Fruit fly (Drosophila melanogaster) whole organism, embryonic: ENCODE measurements around the gene Ir75d.
A peak's percentile ranks its signal among the peaks of the same experiment; 100 is the strongest.

Experiments
- Ada2b ChIP-seq: fragments of 200-800 bp; sonication (Bioruptor generic); IDR thresholded peaks from 2 replicates; pipeline ENCODE4 v1.3.6; 2022; ENCODE audit warnings: missing biosample characterization, missing genetic modification characterization
- Asciz ChIP-seq: fragments of 200-800 bp; sonication (Bioruptor generic); optimal IDR thresholded peaks from 2 replicates; lab custom pipeline; 2017; ENCODE audit warnings: missing biosample characterization, mild to moderate bottlenecking, missing genetic modification characterization, missing genetic modification reagents
- Awh ChIP-seq: fragments of 200-800 bp; sonication (Bioruptor generic); IDR thresholded peaks from 2 replicates; pipeline ENCODE4, ENCODE4 v1.3.6; 2022; ENCODE audit warnings: missing biosample characterization, missing genetic modification characterization
- CG1024 ChIP-seq: fragments of 200-800 bp; sonication (Bioruptor generic); IDR thresholded peaks from 2 replicates; pipeline ENCODE4 v1.3.6; 2022; ENCODE audit warnings: missing biosample characterization, missing genetic modification characterization
- CG12391 ChIP-seq: fragments of 200-800 bp; sonication (Bioruptor generic); optimal IDR thresholded peaks from 3 replicates; lab custom pipeline; 2018; ENCODE audit warnings: missing biosample characterization, mild to moderate bottlenecking, missing genetic modification characterization, moderate library complexity
- CG12769 ChIP-seq: fragments of 200-800 bp; sonication (Bioruptor generic); optimal IDR thresholded peaks from 2 replicates; lab custom pipeline; 2019; ENCODE audit warnings: missing biosample characterization, mild to moderate bottlenecking, missing genetic modification characterization, moderate library complexity
- CG15073 ChIP-seq: fragments of 200-800 bp; sonication (Bioruptor generic); optimal IDR thresholded peaks from 2 replicates; lab custom pipeline; 2016; ENCODE audit warnings: missing biosample characterization, missing genetic modification characterization
- CG1602 ChIP-seq: fragments of 200-800 bp; sonication (Bioruptor generic); optimal IDR thresholded peaks from 3 replicates; lab custom pipeline; 2016; ENCODE audit warnings: missing biosample characterization, missing genetic modification characterization
- CG17568 ChIP-seq: fragments of 200-800 bp; sonication (Bioruptor generic); optimal IDR thresholded peaks from 2 replicates; lab custom pipeline; 2018; ENCODE audit warnings: missing biosample characterization, mild to moderate bottlenecking, missing genetic modification characterization, moderate library complexity
- CG2116 ChIP-seq: fragments of 200-800 bp; sonication (Bioruptor generic); optimal IDR thresholded peaks from 3 replicates; lab custom pipeline; 2018; ENCODE audit warnings: missing biosample characterization, mild to moderate bottlenecking, missing genetic modification characterization
- CG2712 ChIP-seq: fragments of 200-800 bp; optimal IDR thresholded peaks from 3 replicates; lab custom pipeline; 2019; ENCODE audit warnings: missing biosample characterization, mild to moderate bottlenecking, missing genetic modification characterization, moderate library complexity
- CG3163 ChIP-seq: fragments of 200-800 bp; sonication (Bioruptor generic); optimal IDR thresholded peaks from 3 replicates; lab custom pipeline; 2016; ENCODE audit warnings: missing biosample characterization, missing genetic modification characterization
- CG32767 ChIP-seq: fragments of 200-800 bp; sonication (Bioruptor generic); IDR thresholded peaks from 2 replicates; pipeline ENCODE4 v1.3.6; 2022; ENCODE audit warnings: missing biosample characterization, missing genetic modification characterization
- CG4282 ChIP-seq: fragments of 200-800 bp; sonication (Bioruptor generic); optimal IDR thresholded peaks from 2 replicates; lab custom pipeline; 2016; ENCODE audit warnings: missing biosample characterization, missing genetic modification characterization
- CG4328 ChIP-seq: fragments of 200-800 bp; sonication (Bioruptor generic); optimal IDR thresholded peaks from 3 replicates; lab custom pipeline; 2017; ENCODE audit warnings: missing biosample characterization, missing genetic modification reagents, missing genetic modification characterization
- CG43689 ChIP-seq: fragments of 200-800 bp; sonication (Bioruptor generic); IDR thresholded peaks from 2 replicates; pipeline ENCODE4 v1.3.6; 2022; ENCODE audit warnings: missing biosample characterization, missing genetic modification characterization
- CG6791 ChIP-seq: fragments of 200-800 bp; sonication (Bioruptor generic); IDR thresholded peaks from 3 replicates; pipeline ENCODE4 v1.3.6; 2022; ENCODE audit warnings: missing biosample characterization, missing genetic modification characterization; ENCODE audit not compliant: partially characterized antibody
- CG7786 ChIP-seq: fragments of 200-800 bp; sonication (Bioruptor generic); optimal IDR thresholded peaks from 2 replicates; lab custom pipeline; 2016; ENCODE audit warnings: missing biosample characterization, missing genetic modification characterization
- CG8765 ChIP-seq: fragments of 200-800 bp; sonication (Bioruptor generic); IDR thresholded peaks from 2 replicates; pipeline ENCODE4 v1.3.6; 2022; ENCODE audit warnings: missing biosample characterization, missing genetic modification characterization
- CHES-1-like ChIP-seq: fragments of 200-800 bp; sonication (Bioruptor generic); optimal IDR thresholded peaks from 2 replicates; lab custom pipeline; 2016; ENCODE audit warnings: missing biosample characterization, missing genetic modification characterization
- Dfd ChIP-seq, 2 experiments: fragments of >200 bp; optimal IDR thresholded peaks; 2 replicates each; lab custom pipeline; 2017; ENCODE audit warnings: missing biosample characterization in 2 of 2, missing genetic modification characterization in 2 of 2
- Dll ChIP-seq: fragments of 200-800 bp; sonication (Bioruptor generic); IDR thresholded peaks from 4 replicates; pipeline ENCODE4 v1.3.6; 2022; ENCODE audit warnings: missing biosample characterization, missing genetic modification characterization; ENCODE audit not compliant: partially characterized antibody
- Fer1 ChIP-seq: fragments of 200-800 bp; sonication (Bioruptor generic); optimal IDR thresholded peaks from 2 replicates; lab custom pipeline; 2017; ENCODE audit warnings: missing biosample characterization, mild to moderate bottlenecking, missing genetic modification characterization
- GATAe ChIP-seq: fragments of 200-800 bp; sonication (Bioruptor generic); conservative IDR thresholded peaks from 2 replicates; pipeline ENCODE4 v1.3.6; 2022; ENCODE audit warnings: missing biosample characterization, missing genetic modification characterization
- Kr ChIP-seq: fragments of 200-800 bp; sonication (Bioruptor generic); optimal IDR thresholded peaks from 2 replicates; lab custom pipeline; 2017; ENCODE audit warnings: missing biosample characterization, mild to moderate bottlenecking, missing genetic modification characterization
- MTF-1 ChIP-seq: fragments of 200-800 bp; sonication (Bioruptor generic); optimal IDR thresholded peaks from 2 replicates; lab custom pipeline; 2018; ENCODE audit warnings: missing biosample characterization, mild to moderate bottlenecking, missing genetic modification characterization, borderline replicate concordance
- Poxn ChIP-seq: fragments of 200-800 bp; sonication (Bioruptor generic); IDR thresholded peaks from 2 replicates; pipeline ENCODE4 v1.3.6; 2022; ENCODE audit warnings: missing biosample characterization, missing genetic modification characterization
- Rx ChIP-seq: fragments of 200-800 bp; sonication (Bioruptor generic); IDR thresholded peaks from 2 replicates; pipeline ENCODE4 v1.3.6; 2022; ENCODE audit warnings: missing biosample characterization, missing genetic modification characterization
- ap ChIP-seq: fragments of 200-800 bp; sonication (Bioruptor generic); IDR thresholded peaks from 2 replicates; pipeline ENCODE4 v1.3.6; 2022; ENCODE audit warnings: missing biosample characterization, missing genetic modification characterization
- ase ChIP-seq: fragments of 200-800 bp; sonication (Bioruptor generic); IDR thresholded peaks from 3 replicates; pipeline ENCODE4 v1.3.6; 2022; ENCODE audit warnings: missing biosample characterization, missing genetic modification characterization
- cas ChIP-seq: fragments of 200-800 bp; sonication (Bioruptor generic); IDR thresholded peaks from 2 replicates; pipeline ENCODE4 v1.3.6; 2022; ENCODE audit warnings: missing biosample characterization, missing genetic modification characterization
- cato ChIP-seq: fragments of 200-800 bp; sonication (Bioruptor generic); optimal IDR thresholded peaks from 2 replicates; lab custom pipeline; 2016; ENCODE audit warnings: missing biosample characterization, missing genetic modification characterization, borderline replicate concordance
- crp ChIP-seq, 2 experiments: fragments of 200-800 bp; sonication (Bioruptor generic); optimal IDR thresholded peaks; 2 replicates in 1 of 2; 3 replicates in 1 of 2; lab custom pipeline; 2017; ENCODE audit warnings: missing biosample characterization in 2 of 2, missing genetic modification characterization in 2 of 2, mild to moderate bottlenecking in 1 of 2, moderate library complexity in 1 of 2
- esg ChIP-seq: fragments of 200-800 bp; sonication (Bioruptor generic); conservative IDR thresholded peaks from 2 replicates; pipeline ENCODE4 v1.3.6; 2022; ENCODE audit warnings: missing biosample characterization, missing genetic modification characterization
- eve ChIP-seq, 2 experiments: fragments of >200 bp; optimal IDR thresholded peaks; 2 replicates each; lab custom pipeline; 2017; ENCODE audit warnings: missing biosample characterization in 2 of 2, missing genetic modification characterization in 2 of 2
- fd64A ChIP-seq: fragments of 200-800 bp; sonication (Bioruptor generic); optimal IDR thresholded peaks from 3 replicates; lab custom pipeline; 2018; ENCODE audit warnings: missing biosample characterization, mild to moderate bottlenecking, missing genetic modification characterization
- ham ChIP-seq: fragments of 200-800 bp; sonication (Bioruptor generic); IDR thresholded peaks from 2 replicates; pipeline ENCODE4 v1.3.6; 2022; ENCODE audit warnings: missing biosample characterization, missing genetic modification characterization
- hb ChIP-seq: fragments of 200-800 bp; sonication (Bioruptor generic); IDR thresholded peaks from 3 replicates; pipeline ENCODE4 v1.3.6; 2022; ENCODE audit warnings: missing biosample characterization, missing genetic modification characterization; ENCODE audit not compliant: partially characterized antibody
- insv ChIP-seq, 2 experiments: fragments of 200-800 bp; sonication (Bioruptor generic); optimal IDR thresholded peaks; 3 replicates each; lab custom pipeline; 2016 to 2018; ENCODE audit warnings: missing biosample characterization in 2 of 2, missing genetic modification characterization in 2 of 2
- jumu ChIP-seq: fragments of 200-800 bp; sonication (Bioruptor generic); optimal IDR thresholded peaks from 3 replicates; lab custom pipeline; 2016; ENCODE audit warnings: missing biosample characterization, missing genetic modification characterization
- kni ChIP-seq: fragments of 200-800 bp; sonication (Bioruptor generic); optimal IDR thresholded peaks from 3 replicates; lab custom pipeline; 2017; ENCODE audit warnings: mild to moderate bottlenecking, missing biosample characterization, missing genetic modification reagents, missing genetic modification characterization
- lilli ChIP-seq: fragments of 200-800 bp; sonication (Bioruptor generic); optimal IDR thresholded peaks from 3 replicates; lab custom pipeline; 2016; ENCODE audit warnings: missing biosample characterization, missing genetic modification characterization
- maf-S ChIP-seq: fragments of 200-800 bp; sonication (Bioruptor generic); optimal IDR thresholded peaks from 2 replicates; lab custom pipeline; 2016; ENCODE audit warnings: missing biosample characterization, missing genetic modification characterization
- mam ChIP-seq: fragments of 200-800 bp; sonication (Bioruptor generic); optimal IDR thresholded peaks from 3 replicates; lab custom pipeline; 2016; ENCODE audit warnings: missing biosample characterization, missing genetic modification characterization
- mirr ChIP-seq: fragments of 200-800 bp; sonication (Bioruptor generic); optimal IDR thresholded peaks from 3 replicates; lab custom pipeline; 2018; ENCODE audit warnings: missing biosample characterization, mild to moderate bottlenecking, missing genetic modification characterization
- sens ChIP-seq: fragments of 200-800 bp; sonication (Bioruptor generic); peaks from one replicate; lab custom pipeline; 2016; ENCODE audit warnings: missing biosample characterization, missing genetic modification characterization
- shn ChIP-seq: fragments of 200-800 bp; sonication (Bioruptor generic); optimal IDR thresholded peaks from 3 replicates; lab custom pipeline; 2016; ENCODE audit warnings: missing biosample characterization, missing genetic modification characterization
- sima ChIP-seq: fragments of 200-800 bp; sonication (Bioruptor generic); optimal IDR thresholded peaks from 2 replicates; lab custom pipeline; 2016; ENCODE audit warnings: missing biosample characterization, missing genetic modification characterization
- sisA ChIP-seq: fragments of 200-800 bp; sonication (Bioruptor generic); IDR thresholded peaks from 2 replicates; pipeline ENCODE4 v1.3.6; 2022; ENCODE audit warnings: missing biosample characterization, missing genetic modification characterization
- ssp ChIP-seq: fragments of 200-800 bp; sonication (Bioruptor generic); IDR thresholded peaks from 2 replicates; pipeline ENCODE4 v1.3.6; 2022; ENCODE audit warnings: missing biosample characterization, missing genetic modification characterization
- tx ChIP-seq: fragments of 200-800 bp; sonication (Bioruptor generic); optimal IDR thresholded peaks from 2 replicates; lab custom pipeline; 2016; ENCODE audit warnings: missing biosample characterization, missing genetic modification characterization

Ir75d gene

DNA sequence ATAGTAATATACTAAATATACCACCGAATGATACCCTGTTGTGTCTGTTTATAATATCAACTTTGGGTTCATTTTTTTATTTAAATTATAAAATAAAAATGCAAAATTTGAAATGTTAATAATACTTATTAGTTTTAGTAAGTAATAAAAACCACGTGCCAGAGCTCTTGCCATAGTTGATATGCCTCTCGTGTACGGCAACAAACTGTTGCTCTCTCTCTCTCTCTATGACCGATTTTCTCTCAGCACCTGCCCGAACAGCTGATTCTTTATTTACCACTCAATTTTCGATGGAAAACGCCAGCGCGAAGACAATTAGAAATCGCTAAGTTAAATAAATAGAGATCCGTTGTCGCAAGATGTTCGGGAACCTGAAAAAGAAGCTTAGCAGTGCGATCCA lies 43.5 kb downstream of the Ir75d start, which contains the start of gene Dysb (continued):
- TF ChIP-seq cato, result peak; percentile 54
- peak; percentile 74 for TF ChIP-seq CG8765
- TF ChIP-seq crp (GFP tag; optimal IDR thresholded peaks at IDR 0.05; lab: Kevin White, UChicago), result peak; percentile 45 to 85
- TF ChIP-seq ap (GFP tag; lab: Robert Waterston, UW), result peak; percentile 82
- no peak for TF ChIP-seq hb (GFP tag; lab: Robert Waterston, UW)
- TF ChIP-seq Ada2b (GFP tag; lab: Robert Waterston, UW), result peak; percentile 88
- peak; percentile 58 for TF ChIP-seq mirr (GFP tag; lab: Kevin White, UChicago)
- peak; percentile 93; the same call in 1 of the 2 replicates for TF ChIP-seq Awh (GFP tag; lab: Robert Waterston, UW)
- TF ChIP-seq CG2116 (GFP tag; lab: Kevin White, UChicago), result peak; percentile 61
- TF ChIP-seq Dfd (GFP tag; optimal IDR thresholded peaks at IDR 0.05; lab: Kevin White, UChicago), result no peak
- TF ChIP-seq CG3163 (GFP tag; lab: Kevin White, UChicago), result peak; percentile 12
- peak; percentile 70 for TF ChIP-seq CG32767
- peak; percentile 84 for TF ChIP-seq cas (GFP tag; lab: Robert Waterston, UW)
- TF ChIP-seq CG6791 (GFP tag; lab: Robert Waterston, UW), result no peak
- no peak for TF ChIP-seq CG4282
- peak; percentile 70 for TF ChIP-seq kni
- peak; percentile 26 for TF ChIP-seq shn (GFP tag; lab: Kevin White, UChicago)
- peak; percentile 79 for TF ChIP-seq CG1024 (GFP tag; lab: Robert Waterston, UW)
- peak; percentile 84 for TF ChIP-seq esg (GFP tag; lab: Robert Waterston, UW)
- TF ChIP-seq Asciz, result peak; percentile 91
- no peak for TF ChIP-seq eve (GFP tag; optimal IDR thresholded peaks at IDR 0.05; lab: Kevin White, UChicago)
- TF ChIP-seq fd64A (GFP tag; lab: Kevin White, UChicago), result peak; percentile 52
- TF ChIP-seq lilli, result peak; percentile 84
- peak; percentile 21; the same call in 1 of the 2 replicates for TF ChIP-seq GATAe (GFP tag; lab: Robert Waterston, UW)
- TF ChIP-seq CG7786, result peak; percentile 50
- TF ChIP-seq Poxn, result peak; percentile 48; the same call in 1 of the 2 replicates
- no peak for TF ChIP-seq Kr (GFP tag; lab: Kevin White, UChicago)
- TF ChIP-seq CG2712, result peak; percentile 94
- peak; percentile 53 for TF ChIP-seq CHES-1-like
- peak; percentile 90 for TF ChIP-seq Fer1
- TF ChIP-seq CG1602 (GFP tag; lab: Kevin White, UChicago), result peak; percentile 78
- TF ChIP-seq jumu (GFP tag; lab: Kevin White, UChicago), result peak; percentile 33
- peak; percentile 32 for TF ChIP-seq tx (GFP tag; lab: Kevin White, UChicago)
- TF ChIP-seq Dll (GFP tag; lab: Robert Waterston, UW), result peak; percentile 60; the same call in 3 of the 4 replicates
- TF ChIP-seq sima (GFP tag; lab: Kevin White, UChicago), result no peak
- TF ChIP-seq CG17568 (GFP tag; lab: Kevin White, UChicago), result peak; percentile 86
- no peak; the same call in none of the 2 replicates for TF ChIP-seq ssp (GFP tag; lab: Robert Waterston, UW)
- peak; percentile 67; the same call in 1 of the 2 replicates for TF ChIP-seq CG43689 (GFP tag; lab: Robert Waterston, UW)
- TF ChIP-seq sisA (GFP tag; lab: Robert Waterston, UW), result peak; percentile 85
- peak; percentile 63 for TF ChIP-seq Rx (GFP tag; lab: Robert Waterston, UW)
- peak; percentile 97 for TF ChIP-seq sens (GFP tag; lab: Kevin White, UChicago)
- TF ChIP-seq CG12391 (tag; lab: Kevin White, UChicago), result peak; percentile 92
- no peak for TF ChIP-seq CG15073 (GFP tag; lab: Kevin White, UChicago)
- peak in 1 of 2 experiments; percentile 63 for TF ChIP-seq insv (GFP tag; optimal IDR thresholded peaks at IDR 0.05; lab: Kevin White, UChicago)
- TF ChIP-seq CG12769 (tag; lab: Kevin White, UChicago), result peak; percentile 69
- peak; percentile 80; the same call in 2 of the 3 replicates for TF ChIP-seq ase
- TF ChIP-seq maf-S (GFP tag; lab: Kevin White, UChicago), result peak; percentile 27
- TF ChIP-seq CG4328 (GFP tag; lab: Kevin White, UChicago), result peak; percentile 82
- TF ChIP-seq MTF-1 (GFP tag; lab: Kevin White, UChicago), result peak; percentile 84
- TF ChIP-seq ham (GFP tag; lab: Robert Waterston, UW), result no peak
- TF ChIP-seq mam (GFP tag; lab: Kevin White, UChicago), result peak; percentile 75
